Fruit fly (Drosophila melanogaster) ovary, adult (tissue): Measurements from ENCODE around the gene CG18476.

Source experiments
- CG17801 ChIP-seq: fragments of 200-800 bp; optimal IDR thresholded peaks from 2 replicates; lab custom pipeline; 2019; ENCODE audit warnings: missing biosample characterization, mild to moderate bottlenecking, missing genetic modification characterization, moderate library complexity; ENCODE audit not compliant: partially characterized antibody

CG18476 gene

dm6 chr3R:11678016-11678415, at the start of gene CG18476:
CG18476 (minus strand) TSS chr3R:11678116.
- TF ChIP-seq CG17801 (GFP tag; lab: Kevin White, UChicago): peak; percentile 97

dm6 chr3R:11721593-11721992, 43.7 kb upstream of the CG18476 start, which contains the start of gene CG12594:
CG12594 (plus strand) TSS chr3R:11721734.
- TF ChIP-seq CG17801 (GFP tag; lab: Kevin White, UChicago): no peak

dm6 chr3R:11711376-11711775, 33.5 kb upstream of the CG18476 start, which contains the start of gene CG14720:
CG14720 (plus strand) TSS chr3R:11711676.
- no peak for TF ChIP-seq CG17801 (GFP tag; lab: Kevin White, UChicago)

dm6 chr3R:11703730-11704129, 25.8 kb upstream of the CG18476 start, which contains the start of gene I-t:
I-t (plus strand) TSS chr3R:11704030.
- TF ChIP-seq CG17801 (GFP tag; lab: Kevin White, UChicago): no peak

- no peak for TF ChIP-seq CG17801 (GFP tag; lab: Kevin White, UChicago)
Measured at dm6 chr3R:11700314-11700713, 22.4 kb upstream of the CG18476 start, which contains the start of gene CG14718. CG14718 (plus strand) TSS chr3R:11700614.

dm6 chr3R:11696209-11696608, 18.3 kb upstream of the CG18476 start, which contains the start of gene CG14717:
CG14717 (plus strand) TSS chr3R:11696509.
- TF ChIP-seq CG17801 (GFP tag; lab: Kevin White, UChicago): no peak

- TF ChIP-seq CG17801 (GFP tag; lab: Kevin White, UChicago): no peak
Measured at dm6 chr3R:11694311-11695305, 16.7 kb upstream of the CG18476 start, which contains the start of gene Fer3. Fer3 (minus strand) TSS chr3R:11694311.

- TF ChIP-seq CG17801 (GFP tag; lab: Kevin White, UChicago): no peak
Measured at dm6 chr3R:11692504-11692903, 14.6 kb upstream of the CG18476 start.

- no peak for TF ChIP-seq CG17801 (GFP tag; lab: Kevin White, UChicago)
Measured at dm6 chr3R:11691747-11692146, 13.8 kb upstream of the CG18476 start, which contains the start of gene CG18765. CG18765 (minus strand) TSS chr3R:11691799.

- no peak for TF ChIP-seq CG17801 (GFP tag; lab: Kevin White, UChicago)
Measured at dm6 chr3R:11690857-11691471, 13.0 kb upstream of the CG18476 start.

dm6 chr3R:11689900-11690299, 12.0 kb upstream of the CG18476 start, which contains the start of gene CG6908:
CG6908 (minus strand) TSS chr3R:11690051.
- no peak for TF ChIP-seq CG17801 (GFP tag; lab: Kevin White, UChicago)

- peak; percentile 36 for TF ChIP-seq CG17801 (GFP tag; lab: Kevin White, UChicago)
Measured at dm6 chr3R:11688055-11688454, 10.1 kb upstream of the CG18476 start, which contains the start of gene CG6834. CG6834 (minus strand) TSS chr3R:11688133.

- TF ChIP-seq CG17801 (GFP tag; lab: Kevin White, UChicago): no peak
Measured at dm6 chr3R:11684316-11684715, 6.4 kb upstream of the CG18476 start, which contains the start of gene CG6830. CG6830 (minus strand) TSS chr3R:11684342.

- no peak for TF ChIP-seq CG17801 (GFP tag; lab: Kevin White, UChicago)
Measured at dm6 chr3R:11683675-11684074, 5.8 kb upstream of the CG18476 start.

- peak; percentile 46 for TF ChIP-seq CG17801 (GFP tag; lab: Kevin White, UChicago)
Measured at dm6 chr3R:11679513-11679912, 1.6 kb upstream of the CG18476 start, which contains the start of the genes Taf12 and Ho. Taf12 (minus strand) TSS chr3R:11679690. Ho (plus strand) TSS chr3R:11679743.
